Worm (Caenorhabditis elegans) whole organism, L4 larva: Measurements from ENCODE around the gene hst-3.2.

Source experiments
- jun-1 ChIP-seq: fragments of 150-350 bp; optimal IDR thresholded peaks from 2 replicates; lab custom pipeline; 2014; ENCODE audit warnings: missing biosample characterization, missing genetic modification reagents, missing genetic modification characterization
- mep-1 ChIP-seq: fragments of 150-350 bp; sonication (generic microtip); optimal IDR thresholded peaks from 3 replicates; lab custom pipeline; 2014; ENCODE audit warnings: missing biosample characterization, missing genetic modification characterization
- mxl-3 ChIP-seq: fragments of 200-800 bp; sonication (Bioruptor generic); optimal IDR thresholded peaks from 2 replicates; lab custom pipeline; 2018; ENCODE audit warnings: mild to moderate bottlenecking, missing genetic modification characterization, missing compliant biosample characterization
- nhr-237 ChIP-seq: sonication (generic microtip); optimal IDR thresholded peaks from 2 replicates; lab custom pipeline; 2017; ENCODE audit warnings: missing biosample characterization, missing genetic modification characterization
- nhr-77 ChIP-seq: fragments of 150-350 bp; optimal IDR thresholded peaks from 2 replicates; lab custom pipeline; 2014; ENCODE audit warnings: missing biosample characterization, missing genetic modification characterization
- pha-4 ChIP-seq, 2 experiments: fragments of 150-350 bp in 1 of 2; fragments of 200-800 bp in 1 of 2; sonication (Bioruptor generic) in 1 of 2; IDR thresholded peaks in 1 of 2; optimal IDR thresholded peaks in 1 of 2; 2 replicates each; pipeline versions ENCODE4 v1.3.6 to Lab custom; 2014 to 2022; ENCODE audit warnings: missing genetic modification characterization in 2 of 2, missing genetic modification reagents in 2 of 2, missing biosample characterization in 1 of 2, missing compliant biosample characterization in 1 of 2
- pqm-1 ChIP-seq: sonication (generic microtip); optimal IDR thresholded peaks from 2 replicates; lab custom pipeline; 2017; ENCODE audit warnings: missing biosample characterization, missing genetic modification characterization
- rbr-2 ChIP-seq: sonication (generic microtip); optimal IDR thresholded peaks from 2 replicates; lab custom pipeline; 2016; ENCODE audit warnings: missing genotype, missing genetic modification characterization, missing compliant biosample characterization
- spr-1 ChIP-seq: sonication (generic microtip); optimal IDR thresholded peaks from 2 replicates; lab custom pipeline; 2016; ENCODE audit warnings: mild to moderate bottlenecking, missing genetic modification characterization, missing compliant biosample characterization

- no peak for TF ChIP-seq mep-1
- TF ChIP-seq nhr-77 (tag; lab: Kevin White, UChicago), result no peak
- no peak for TF ChIP-seq pha-4 (GFP tag; IDR thresholded peaks at IDR 0.05; lab: Robert Waterston, UW)
- TF ChIP-seq pha-4 (tag; optimal IDR thresholded peaks at IDR 0.05; lab: Kevin White, UChicago), result no peak
- no peak for TF ChIP-seq jun-1 (tag; lab: Kevin White, UChicago)
- TF ChIP-seq rbr-2 (tag; lab: Kevin White, UChicago), result no peak
- no peak for TF ChIP-seq nhr-237 (tag; lab: Kevin White, UChicago)
- TF ChIP-seq spr-1, result no peak
- no peak for TF ChIP-seq pqm-1 (tag; lab: Kevin White, UChicago)
- TF ChIP-seq mxl-3 (GFP tag; lab: Kevin White, UChicago), result no peak
These were observed 2.1 kb downstream of the hst-3.2 start for ce11 chrX:2921737-2922136.
